Worm (Caenorhabditis elegans): ENCODE results near the gene srx-104.

- no peak for TF ChIP-seq mml-1 (tag; optimal IDR thresholded peaks at IDR 0.05)
- TF ChIP-seq tbx-2 (tag; optimal IDR thresholded peaks at IDR 0.05): no peak
- TF ChIP-seq nhr-12 (tag; optimal IDR thresholded peaks at IDR 0.05): no peak
- TF ChIP-seq nhr-11 (tag; optimal IDR thresholded peaks at IDR 0.05): no peak
- TF ChIP-seq elt-2 (tag; optimal IDR thresholded peaks at IDR 0.05): no peak
- no peak for TF ChIP-seq egl-5 (tag; optimal IDR thresholded peaks at IDR 0.05)
- no peak for TF ChIP-seq lsy-12 (tag; optimal IDR thresholded peaks at IDR 0.05)
- TF ChIP-seq fos-1 (tag; optimal IDR thresholded peaks at IDR 0.05): no peak
- no peak for TF ChIP-seq nfya-1 (tag; optimal IDR thresholded peaks at IDR 0.05; ENCODE audit: insufficient read depth)
- TF ChIP-seq ztf-4 (tag; optimal IDR thresholded peaks at IDR 0.05): no peak
- TF ChIP-seq snpc-4 (tag; optimal IDR thresholded peaks at IDR 0.05): no peak
- TF ChIP-seq lin-15B (tag; optimal IDR thresholded peaks at IDR 0.05): no peak
- no peak for TF ChIP-seq skn-1 (tag; optimal IDR thresholded peaks at IDR 0.05)
- TF ChIP-seq nhr-76 (tag; optimal IDR thresholded peaks at IDR 0.05): no peak
These were observed at the start of gene srx-104 for ce11 chrII:3699591-3699990.
